Worm (Caenorhabditis elegans): ENCODE data around the gene W08G11.1.

DNA sequence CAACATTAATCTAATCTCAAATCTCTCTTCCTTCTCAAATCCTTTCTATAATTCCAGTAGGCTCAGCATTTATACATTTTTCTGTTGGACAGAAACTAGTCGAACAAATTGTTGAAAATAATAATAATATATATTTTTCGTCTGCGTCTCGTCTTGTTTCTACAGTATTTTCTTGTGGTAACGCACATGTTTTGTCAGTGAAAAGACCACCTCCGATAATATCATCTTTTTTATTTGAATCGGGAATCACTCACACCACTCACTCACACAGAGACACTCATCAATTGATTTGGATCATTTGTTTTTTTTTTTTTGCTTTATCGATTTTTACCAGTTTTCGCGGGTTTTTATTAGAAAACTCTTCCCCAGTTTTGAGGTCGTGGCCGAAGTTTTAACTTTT is 7.8 kb downstream of the W08G11.1 start:
- TF ChIP-seq flt-1 (GFP tag; IDR thresholded peaks at IDR 0.05) (no peak), tra-4 (tag; optimal IDR thresholded peaks at IDR 0.05) (no peak)

All from whole organism, early embryonic.